Fruit fly (Drosophila melanogaster): Measurements from ENCODE around the gene CG11608.

CG11608 gene

dm6 chr3R:12633059-12633458, 5.2 kb upstream of the CG11608 start, which contains the start of gene CG18530:
Gene CG18530, plus strand, starts transcription at chr3R:12633359.
- TF ChIP-seq Clk (GFP tag; optimal IDR thresholded peaks at IDR 0.05) (no peak), kay (GFP tag; ENCODE audit: borderline replicate concordance) (no peak), CG5204 (GFP tag; optimal IDR thresholded peaks at IDR 0.05) (no peak), tj (GFP tag; optimal IDR thresholded peaks at IDR 0.05) (no peak), CG33017 (tag; optimal IDR thresholded peaks at IDR 0.05) (no peak), toe (GFP tag; optimal IDR thresholded peaks at IDR 0.05) (no peak), Hr96 (GFP tag; optimal IDR thresholded peaks at IDR 0.05) (no peak), cnc (optimal IDR thresholded peaks at IDR 0.05) (no peak), CG11617 (GFP tag; optimal IDR thresholded peaks at IDR 0.05) (no peak), CG7101 (tag; optimal IDR thresholded peaks at IDR 0.05) (no peak), bab1 (GFP tag; optimal IDR thresholded peaks at IDR 0.05) (no peak)

DNA sequence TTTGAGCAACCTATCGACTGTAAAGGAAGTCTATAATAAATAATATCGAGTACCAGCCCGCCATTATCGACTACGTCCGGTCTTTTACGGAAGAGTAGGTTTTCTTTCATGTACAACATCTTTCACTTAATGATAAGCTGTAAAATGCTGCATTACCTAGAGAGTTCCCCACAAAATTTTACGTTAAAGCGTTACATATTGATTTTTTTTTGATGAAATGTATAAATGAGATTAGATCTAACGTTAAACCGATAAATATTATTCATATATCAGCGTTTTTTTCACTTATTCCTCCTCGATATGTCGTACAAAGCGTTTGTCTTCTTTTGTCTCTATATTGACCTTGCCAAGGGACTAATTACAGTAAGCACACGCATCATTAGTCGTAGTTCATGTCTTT, 3.7 kb upstream of the CG11608 start, which contains the start of gene CG11598:
TSS of gene CG11598 (plus strand) at position 301 of the 400 bp plus-strand sequence.
- TF ChIP-seq Mnt (GFP tag; optimal IDR thresholded peaks at IDR 0.05): no peak
- no peak for TF ChIP-seq CG1620 (GFP tag; optimal IDR thresholded peaks at IDR 0.05)
- no peak for TF ChIP-seq CG33017 (tag; optimal IDR thresholded peaks at IDR 0.05)
- TF ChIP-seq CG7045 (GFP tag; optimal IDR thresholded peaks at IDR 0.05): no peak
- no peak for TF ChIP-seq cnc (optimal IDR thresholded peaks at IDR 0.05)
- no peak for TF ChIP-seq CG11617 (GFP tag; optimal IDR thresholded peaks at IDR 0.05)
- TF ChIP-seq Hr96 (GFP tag; optimal IDR thresholded peaks at IDR 0.05): no peak
- no peak for TF ChIP-seq tj (GFP tag; optimal IDR thresholded peaks at IDR 0.05)
- no peak for TF ChIP-seq CG5204 (GFP tag; optimal IDR thresholded peaks at IDR 0.05)
- no peak for TF ChIP-seq CG12768 (GFP tag; optimal IDR thresholded peaks at IDR 0.05)
- TF ChIP-seq kay (GFP tag; ENCODE audit: borderline replicate concordance): no peak
- TF ChIP-seq Clk (GFP tag; optimal IDR thresholded peaks at IDR 0.05): no peak
- no peak for TF ChIP-seq bab1 (GFP tag; optimal IDR thresholded peaks at IDR 0.05)

DNA sequence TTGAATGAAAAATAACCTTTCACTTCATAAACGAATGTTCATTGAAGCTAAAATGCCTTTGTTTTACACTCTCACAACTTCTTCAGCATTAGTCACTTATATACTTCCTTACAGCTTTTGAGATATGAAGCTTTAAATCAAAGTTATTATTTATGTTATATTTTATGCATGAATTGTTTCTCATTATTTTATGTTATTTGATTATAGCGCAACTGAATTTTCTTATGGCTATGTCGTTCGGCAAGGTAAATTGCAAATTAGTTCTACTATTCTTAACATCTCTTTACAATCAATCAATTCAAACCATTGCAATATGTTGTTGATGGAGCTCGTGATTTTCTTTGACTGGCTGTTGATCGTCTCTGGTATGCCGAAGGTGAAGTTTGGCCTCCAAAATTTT, 2.0 kb upstream of the CG11608 start, which contains the start of gene CG11600:
TSS of gene CG11600 (plus strand) at position 301 of the 400 bp plus-strand sequence.
- no peak for TF ChIP-seq CG5204 (GFP tag; optimal IDR thresholded peaks at IDR 0.05)
- no peak for TF ChIP-seq cnc (optimal IDR thresholded peaks at IDR 0.05)
- TF ChIP-seq toe (GFP tag; optimal IDR thresholded peaks at IDR 0.05): no peak
- TF ChIP-seq Mnt (GFP tag; optimal IDR thresholded peaks at IDR 0.05): no peak
- TF ChIP-seq CG7045 (GFP tag; optimal IDR thresholded peaks at IDR 0.05): no peak
- no peak for TF ChIP-seq CG1620 (GFP tag; optimal IDR thresholded peaks at IDR 0.05)
- TF ChIP-seq Hr96 (GFP tag; optimal IDR thresholded peaks at IDR 0.05): no peak
- no peak for TF ChIP-seq cic (GFP tag; optimal IDR thresholded peaks at IDR 0.05)
- TF ChIP-seq CG33017 (tag; optimal IDR thresholded peaks at IDR 0.05): no peak
- no peak for TF ChIP-seq bab1 (GFP tag; optimal IDR thresholded peaks at IDR 0.05)
- TF ChIP-seq tj (GFP tag; optimal IDR thresholded peaks at IDR 0.05): no peak
- no peak for TF ChIP-seq pad (GFP tag; optimal IDR thresholded peaks at IDR 0.05)
- no peak for TF ChIP-seq CG11617 (GFP tag; optimal IDR thresholded peaks at IDR 0.05)
- no peak for TF ChIP-seq Crg-1 (GFP tag; optimal IDR thresholded peaks at IDR 0.05)
- no peak for TF ChIP-seq CG14711 (tag; optimal IDR thresholded peaks at IDR 0.05)

DNA sequence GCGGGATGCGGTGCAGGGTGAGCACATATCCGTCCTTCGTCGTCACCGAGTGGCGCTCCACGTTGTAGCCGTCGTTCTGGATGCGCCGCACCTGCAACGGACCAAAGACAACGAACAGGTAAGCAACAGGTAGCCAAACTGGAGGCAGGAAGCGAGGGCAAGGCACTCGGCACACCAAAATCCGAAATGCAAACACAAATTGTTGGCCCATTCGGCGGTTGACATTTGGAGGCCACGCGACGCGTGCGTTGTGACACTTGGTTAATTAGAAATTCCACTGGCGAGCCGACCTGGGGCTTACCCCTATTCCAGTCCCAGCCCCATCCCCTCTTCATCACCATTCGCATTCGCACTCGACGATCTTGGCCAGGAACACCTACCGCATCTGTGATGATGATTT, 3.3 kb downstream of the CG11608 start:
- TF ChIP-seq CG33017 (tag; optimal IDR thresholded peaks at IDR 0.05) (no peak), ovo (GFP tag; optimal IDR thresholded peaks at IDR 0.05) (no peak), Hr96 (GFP tag; optimal IDR thresholded peaks at IDR 0.05) (no peak), bab1 (GFP tag; optimal IDR thresholded peaks at IDR 0.05) (no peak), CG7045 (GFP tag; optimal IDR thresholded peaks at IDR 0.05) (no peak), cnc (optimal IDR thresholded peaks at IDR 0.05) (no peak), cic (GFP tag; optimal IDR thresholded peaks at IDR 0.05) (no peak), CG12768 (GFP tag; optimal IDR thresholded peaks at IDR 0.05) (no peak), Clk (GFP tag; optimal IDR thresholded peaks at IDR 0.05) (no peak), kay (GFP tag; ENCODE audit: borderline replicate concordance) (no peak), toe (GFP tag; optimal IDR thresholded peaks at IDR 0.05) (no peak), CG1620 (GFP tag; optimal IDR thresholded peaks at IDR 0.05) (no peak), tj (GFP tag; optimal IDR thresholded peaks at IDR 0.05) (no peak), CG7101 (tag; optimal IDR thresholded peaks at IDR 0.05) (no peak), pad (GFP tag; optimal IDR thresholded peaks at IDR 0.05) (no peak), Mnt (GFP tag; optimal IDR thresholded peaks at IDR 0.05) (no peak)

DNA sequence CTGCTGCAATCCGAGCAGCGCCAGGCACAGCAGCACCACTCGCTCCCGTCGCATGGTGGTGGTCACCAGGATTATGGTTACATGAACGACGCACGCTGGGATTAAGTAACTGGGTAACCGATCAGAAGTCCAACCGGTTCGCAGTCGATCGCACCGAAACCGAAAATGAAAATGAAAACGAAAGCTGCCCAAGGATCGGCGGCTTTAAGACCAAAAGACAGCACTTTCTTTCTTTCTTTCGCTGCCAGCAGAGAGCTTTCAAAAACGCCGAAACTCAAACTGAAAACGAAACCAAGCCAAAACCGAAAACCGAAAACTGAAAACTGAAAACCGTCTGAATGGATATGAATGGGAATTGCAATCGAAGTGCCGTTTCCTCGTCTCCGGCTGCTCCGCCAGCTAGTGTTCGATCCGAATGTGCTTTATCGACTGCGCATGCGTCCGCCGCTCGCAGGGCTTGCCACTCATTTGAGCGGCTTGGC, 3.8 kb downstream of the CG11608 start, which contains the start of gene CG6753:
TSS of gene CG6753 (minus strand) at position 432 of the 482 bp plus-strand sequence.
- TF ChIP-seq Mnt (GFP tag; optimal IDR thresholded peaks at IDR 0.05) (no peak), CG7101 (tag; optimal IDR thresholded peaks at IDR 0.05) (no peak), CG12768 (GFP tag; optimal IDR thresholded peaks at IDR 0.05) (no peak), kay (GFP tag; ENCODE audit: borderline replicate concordance) (no peak), Hr96 (GFP tag; optimal IDR thresholded peaks at IDR 0.05) (no peak), CG7045 (GFP tag; optimal IDR thresholded peaks at IDR 0.05) (no peak), pad (GFP tag; optimal IDR thresholded peaks at IDR 0.05) (no peak), CG5204 (GFP tag; optimal IDR thresholded peaks at IDR 0.05) (no peak), CG33017 (tag; optimal IDR thresholded peaks at IDR 0.05) (no peak), tj (GFP tag; optimal IDR thresholded peaks at IDR 0.05) (no peak), cnc (optimal IDR thresholded peaks at IDR 0.05) (no peak), Crg-1 (GFP tag; optimal IDR thresholded peaks at IDR 0.05) (no peak), toe (GFP tag; optimal IDR thresholded peaks at IDR 0.05) (no peak), cic (GFP tag; optimal IDR thresholded peaks at IDR 0.05) (no peak), CG11617 (GFP tag; optimal IDR thresholded peaks at IDR 0.05) (no peak), ovo (GFP tag; optimal IDR thresholded peaks at IDR 0.05) (no peak), Clk (GFP tag; optimal IDR thresholded peaks at IDR 0.05) (no peak), bab1 (GFP tag; optimal IDR thresholded peaks at IDR 0.05) (no peak)

- no peak for TF ChIP-seq cic (GFP tag; optimal IDR thresholded peaks at IDR 0.05)
- no peak for TF ChIP-seq cnc (optimal IDR thresholded peaks at IDR 0.05)
- TF ChIP-seq CG1620 (GFP tag; optimal IDR thresholded peaks at IDR 0.05): no peak
- TF ChIP-seq ovo (GFP tag; optimal IDR thresholded peaks at IDR 0.05): no peak
- no peak for TF ChIP-seq tj (GFP tag; optimal IDR thresholded peaks at IDR 0.05)
- TF ChIP-seq CG5204 (GFP tag; optimal IDR thresholded peaks at IDR 0.05): no peak
- no peak for TF ChIP-seq kay (GFP tag; ENCODE audit: borderline replicate concordance)
- TF ChIP-seq CG11617 (GFP tag; optimal IDR thresholded peaks at IDR 0.05): no peak
- TF ChIP-seq bab1 (GFP tag; optimal IDR thresholded peaks at IDR 0.05): no peak
Measured at dm6 chr3R:12644621-12645310, 6.5 kb downstream of the CG11608 start.
